Worm (Caenorhabditis elegans) whole organism, L3 larva: ENCODE results near the gene bath-30.

ENCODE experiments used
- R02D3.7 ChIP-seq: fragments of 150-350 bp; optimal IDR thresholded peaks from 2 replicates; lab custom pipeline; 2014; ENCODE audit warnings: missing biosample characterization, missing genetic modification characterization
- lin-39 ChIP-seq: fragments of 150-350 bp; optimal IDR thresholded peaks from 2 replicates; lab custom pipeline; 2018; ENCODE audit warnings: missing biosample characterization, missing genetic modification reagents, missing genetic modification characterization
- nhr-11 ChIP-seq: fragments of 150-350 bp; optimal IDR thresholded peaks from 2 replicates; lab custom pipeline; 2014; ENCODE audit warnings: missing biosample characterization, missing genetic modification characterization
- nhr-77 ChIP-seq: fragments of 150-350 bp; optimal IDR thresholded peaks from 2 replicates; lab custom pipeline; 2014; ENCODE audit warnings: missing biosample characterization, missing genetic modification characterization
- skn-1 ChIP-seq: fragments of 150-350 bp; optimal IDR thresholded peaks from 2 replicates; lab custom pipeline; 2014; ENCODE audit warnings: missing biosample characterization, missing genetic modification characterization
- tbx-2 ChIP-seq: sonication (generic microtip); optimal IDR thresholded peaks from 2 replicates; lab custom pipeline; 2016; ENCODE audit warnings: mild to moderate bottlenecking, missing genetic modification characterization, missing compliant biosample characterization

- TF ChIP-seq tbx-2 (tag; lab: Kevin White, UChicago) (no peak), nhr-11 (tag; lab: Kevin White, UChicago) (no peak), lin-39 (tag; lab: Kevin White, UChicago) (no peak), skn-1 (tag; lab: Kevin White, UChicago) (no peak), R02D3.7 (no peak), nhr-77 (tag; lab: Kevin White, UChicago) (no peak)
Measured at ce11 chrII:3358834-3359233, 12.7 kb upstream of the bath-30 start, which contains the start of the genes lido-14 and bath-27.
